Worm (Caenorhabditis elegans) whole organism, L1 larva: ENCODE measurements around the gene K11D12.14.

Experiments used
- C04F5.9 ChIP-seq: sonication (generic microtip); optimal IDR thresholded peaks from 2 replicates; lab custom pipeline; 2016; ENCODE audit warnings: missing genetic modification characterization, missing compliant biosample characterization
- C16A3.4 ChIP-seq: fragments of 150-350 bp; optimal IDR thresholded peaks from 2 replicates; lab custom pipeline; 2014; ENCODE audit warnings: missing biosample characterization, missing genetic modification characterization
- aha-1 ChIP-seq: fragments of 150-350 bp; optimal IDR thresholded peaks from 2 replicates; lab custom pipeline; 2014; ENCODE audit warnings: missing biosample characterization, missing genetic modification characterization
- alr-1 ChIP-seq: fragments of 200-800 bp; sonication (Bioruptor generic); optimal IDR thresholded peaks from 2 replicates; lab custom pipeline; 2018; ENCODE audit warnings: borderline replicate concordance, mild to moderate bottlenecking, missing genetic modification characterization, missing compliant biosample characterization
- aly-2 ChIP-seq: fragments of 150-350 bp; optimal IDR thresholded peaks from 2 replicates; lab custom pipeline; 2014; ENCODE audit warnings: missing biosample characterization, missing genetic modification characterization
- ceh-82 ChIP-seq, 3 experiments: fragments of 150-350 bp in 1 of 3; sonication (generic microtip) in 2 of 3; optimal IDR thresholded peaks; 2 replicates each; lab custom pipeline; 2014 to 2017; ENCODE audit warnings: missing biosample characterization in 3 of 3, missing genetic modification characterization in 3 of 3
- ceh-90 ChIP-seq: sonication (generic microtip); optimal IDR thresholded peaks from 2 replicates; lab custom pipeline; 2016; ENCODE audit warnings: missing genetic modification characterization, missing compliant biosample characterization
- efl-1 ChIP-seq, 4 experiments: fragments of 150-350 bp; optimal IDR thresholded peaks in 3 of 4; peaks in 1 of 4; 1 replicate in 1 of 4; 2 replicates in 3 of 4; lab custom pipeline; 2014; ENCODE audit warnings: missing biosample characterization in 2 of 4, missing genetic modification characterization in 2 of 4, missing genetic modification reagents in 2 of 4
- efl-3 ChIP-seq: fragments of 200-800 bp; sonication (Bioruptor generic); optimal IDR thresholded peaks from 2 replicates; lab custom pipeline; 2018; ENCODE audit warnings: mild to moderate bottlenecking, missing genetic modification characterization, missing compliant biosample characterization
- egl-13 ChIP-seq: sonication (generic microtip); optimal IDR thresholded peaks from 2 replicates; lab custom pipeline; 2016; ENCODE audit warnings: missing genotype, missing genetic modification reagents, missing genetic modification characterization, missing compliant biosample characterization
- elt-2 ChIP-seq: sonication (generic microtip); optimal IDR thresholded peaks from 2 replicates; lab custom pipeline; 2016; ENCODE audit warnings: missing genetic modification characterization, mild to moderate bottlenecking, inconsistent platforms, missing compliant biosample characterization, missing genetic modification reagents
- fkh-10 ChIP-seq: sonication (generic microtip); optimal IDR thresholded peaks from 2 replicates; lab custom pipeline; 2017; ENCODE audit warnings: missing biosample characterization, missing genetic modification reagents, missing genetic modification characterization
- fkh-4 ChIP-seq: sonication (generic microtip); optimal IDR thresholded peaks from 2 replicates; lab custom pipeline; 2016; ENCODE audit warnings: missing compliant biosample characterization, missing genetic modification characterization, borderline replicate concordance
- fkh-8 ChIP-seq: sonication (generic microtip); optimal IDR thresholded peaks from 2 replicates; lab custom pipeline; 2016; ENCODE audit warnings: mild to moderate bottlenecking, missing genetic modification characterization, missing compliant biosample characterization
- fos-1 ChIP-seq: fragments of 150-350 bp; optimal IDR thresholded peaks from 2 replicates; lab custom pipeline; 2014; ENCODE audit warnings: missing biosample characterization, missing genetic modification characterization
- hlh-17 ChIP-seq: fragments of 200-800 bp; sonication (Bioruptor generic); optimal IDR thresholded peaks from 2 replicates; lab custom pipeline; 2018; ENCODE audit warnings: missing genetic modification characterization, mild to moderate bottlenecking, missing compliant biosample characterization, moderate library complexity, borderline replicate concordance
- hpl-2 ChIP-seq: fragments of 150-350 bp; optimal IDR thresholded peaks from 2 replicates; lab custom pipeline; 2014; ENCODE audit warnings: missing biosample characterization, missing genetic modification reagents, missing genetic modification characterization
- jun-1 ChIP-seq: fragments of 150-350 bp; optimal IDR thresholded peaks from 2 replicates; lab custom pipeline; 2014; ENCODE audit warnings: missing biosample characterization, missing genetic modification reagents, missing genetic modification characterization
- lin-13 ChIP-seq: fragments of 150-350 bp; optimal IDR thresholded peaks from 2 replicates; lab custom pipeline; 2014; ENCODE audit warnings: missing biosample characterization, missing genetic modification reagents, missing genetic modification characterization
- lin-14 ChIP-seq: fragments of 200-800 bp; sonication (Bioruptor generic); optimal IDR thresholded peaks from 2 replicates; lab custom pipeline; 2018; ENCODE audit warnings: mild to moderate bottlenecking, missing genetic modification characterization, moderate library complexity, missing compliant biosample characterization
- lin-35 ChIP-seq, 2 experiments: fragments of 150-350 bp; optimal IDR thresholded peaks; 2 replicates each; lab custom pipeline; 2014; ENCODE audit warnings: missing biosample characterization in 2 of 2, missing genetic modification characterization in 2 of 2, missing genetic modification reagents in 2 of 2
- mab-9 ChIP-seq: fragments of 200-800 bp; sonication (Bioruptor generic); IDR thresholded peaks from 2 replicates; pipeline ENCODE4 v1.3.6; 2022; ENCODE audit warnings: missing genetic modification reagents, missing genetic modification characterization, missing compliant biosample characterization
- mdl-1 ChIP-seq, 2 experiments: fragments of 150-350 bp; optimal IDR thresholded peaks; 2 replicates each; lab custom pipeline; 2014 to 2017; ENCODE audit warnings: missing biosample characterization in 2 of 2, missing genetic modification characterization in 2 of 2, inconsistent platforms in 1 of 2
- mef-2 ChIP-seq: fragments of 150-350 bp; optimal IDR thresholded peaks from 2 replicates; lab custom pipeline; 2014; ENCODE audit warnings: missing biosample characterization, missing genetic modification characterization
- mep-1 ChIP-seq: fragments of 150-350 bp; optimal IDR thresholded peaks from 2 replicates; lab custom pipeline; 2014; ENCODE audit warnings: missing biosample characterization, missing genetic modification characterization
- nhr-11 ChIP-seq: fragments of 150-350 bp; optimal IDR thresholded peaks from 2 replicates; lab custom pipeline; 2014; ENCODE audit warnings: missing biosample characterization, missing genetic modification characterization
- nhr-12 ChIP-seq: sonication (generic microtip); optimal IDR thresholded peaks from 2 replicates; lab custom pipeline; 2017; ENCODE audit warnings: missing biosample characterization, missing genetic modification characterization
- nhr-20 ChIP-seq: sonication (generic microtip); optimal IDR thresholded peaks from 2 replicates; lab custom pipeline; 2016; ENCODE audit warnings: mild to moderate bottlenecking, missing genetic modification characterization, missing compliant biosample characterization
- nhr-28 ChIP-seq: fragments of 150-350 bp; optimal IDR thresholded peaks from 2 replicates; lab custom pipeline; 2014; ENCODE audit warnings: missing biosample characterization, missing genetic modification characterization
- nhr-76 ChIP-seq: sonication (generic microtip); optimal IDR thresholded peaks from 2 replicates; lab custom pipeline; 2017; ENCODE audit warnings: missing biosample characterization, missing genetic modification characterization
- nhr-77 ChIP-seq: fragments of 150-350 bp; optimal IDR thresholded peaks from 2 replicates; lab custom pipeline; 2014; ENCODE audit warnings: missing biosample characterization, missing genetic modification characterization
- pqm-1 ChIP-seq: sonication (generic microtip); optimal IDR thresholded peaks from 3 replicates; lab custom pipeline; 2017; ENCODE audit warnings: missing biosample characterization, missing genetic modification characterization
- skn-1 ChIP-seq: fragments of 150-350 bp; optimal IDR thresholded peaks from 2 replicates; lab custom pipeline; 2014; ENCODE audit warnings: missing biosample characterization, missing genetic modification characterization
- sptf-1 ChIP-seq: fragments of 150-350 bp; optimal IDR thresholded peaks from 2 replicates; lab custom pipeline; 2014; ENCODE audit warnings: missing biosample characterization, missing genetic modification characterization
- tlp-1 ChIP-seq: fragments of 150-350 bp; optimal IDR thresholded peaks from 2 replicates; lab custom pipeline; 2014; ENCODE audit warnings: missing biosample characterization, missing genetic modification characterization
- unc-130 ChIP-seq: fragments of 150-350 bp; optimal IDR thresholded peaks from 2 replicates; lab custom pipeline; 2017; ENCODE audit warnings: missing biosample characterization, missing genetic modification characterization, inconsistent platforms
- unc-30 ChIP-seq: sonication (generic microtip); optimal IDR thresholded peaks from 2 replicates; lab custom pipeline; 2017; ENCODE audit warnings: missing biosample characterization, missing genetic modification characterization
- unc-62 ChIP-seq: fragments of 150-350 bp; optimal IDR thresholded peaks from 2 replicates; lab custom pipeline; 2014; ENCODE audit warnings: missing biosample characterization, missing genetic modification reagents, missing genetic modification characterization
- zag-1 ChIP-seq: fragments of 150-350 bp; optimal IDR thresholded peaks from 2 replicates; lab custom pipeline; 2014; ENCODE audit warnings: missing biosample characterization, missing genetic modification characterization
- ztf-4 ChIP-seq: fragments of 150-350 bp; optimal IDR thresholded peaks from 2 replicates; lab custom pipeline; 2014; ENCODE audit warnings: missing biosample characterization, missing genetic modification characterization

Gene K11D12.14

ce11 chrV:5027640-5028039 is 21.8 kb upstream of the K11D12.14 start, which contains the start of gene cpt-4 (continued):
- TF ChIP-seq fkh-8 (tag; lab: Kevin White, UChicago) (no peak), nhr-12 (tag; lab: Kevin White, UChicago) (no peak), hlh-17 (GFP tag; lab: Kevin White, UChicago) (no peak), alr-1 (no peak), fkh-10 (no peak), nhr-20 (no peak), mep-1 (tag; lab: Kevin White, UChicago) (no peak), ceh-90 (tag; lab: Kevin White, UChicago) (no peak), mab-9 (GFP tag; lab: Robert Waterston, UW) (no peak), lin-35 (GFP tag; optimal IDR thresholded peaks at IDR 0.05; lab: Kevin White, UChicago) (peak in 1 of 2 experiments; percentile 10), efl-3 (GFP tag; lab: Kevin White, UChicago) (no peak), C04F5.9 (no peak), nhr-77 (tag; lab: Kevin White, UChicago) (no peak), ztf-4 (tag; lab: Kevin White, UChicago) (no peak), nhr-76 (tag; lab: Kevin White, UChicago) (no peak), zag-1 (tag; lab: Kevin White, UChicago) (no peak), skn-1 (tag; lab: Kevin White, UChicago) (no peak), elt-2 (tag; lab: Kevin White, UChicago) (peak; percentile 79), egl-13 (tag; lab: Kevin White, UChicago) (no peak), fos-1 (no peak), nhr-28 (no peak), lin-13 (no peak), sptf-1 (no peak), tlp-1 (tag; lab: Kevin White, UChicago) (no peak), fkh-4 (tag; lab: Kevin White, UChicago) (no peak)

- TF ChIP-seq elt-2 (tag; lab: Kevin White, UChicago) = peak; percentile 66
- TF ChIP-seq lin-14 (GFP tag; lab: Kevin White, UChicago) = peak; percentile 18
- no peak for TF ChIP-seq efl-1 (optimal IDR thresholded peaks at IDR 0.05; lab: Kevin White, UChicago)
- TF ChIP-seq efl-1 (GFP tag; optimal IDR thresholded peaks at IDR 0.05 in 1 of 2; lab: Kevin White, UChicago) = peak in 1 of 2 experiments; percentile 83
- TF ChIP-seq nhr-11 (tag; lab: Kevin White, UChicago) = no peak
- no peak for TF ChIP-seq unc-62 (GFP tag; lab: Kevin White, UChicago)
Observed at ce11 chrV:5030212-5030611, 19.2 kb upstream of the K11D12.14 start.

ce11 chrV:5030715-5031114 is 18.7 kb upstream of the K11D12.14 start, which contains the start of gene swt-7:
Gene swt-7, minus strand, starts transcription at chrV:5030815.
- TF ChIP-seq skn-1 (tag; lab: Kevin White, UChicago) = no peak
- TF ChIP-seq unc-30 (tag; lab: Kevin White, UChicago) = no peak
- no peak for TF ChIP-seq C16A3.4 (tag; lab: Kevin White, UChicago)
- TF ChIP-seq ceh-82 (tag; optimal IDR thresholded peaks at IDR 0.05; lab: Kevin White, UChicago) = no peak
- TF ChIP-seq aly-2 (tag; lab: Kevin White, UChicago) = no peak
- TF ChIP-seq pqm-1 = no peak
- no peak for TF ChIP-seq mdl-1 (tag; optimal IDR thresholded peaks at IDR 0.05; lab: Kevin White, UChicago)
- TF ChIP-seq hpl-2 = no peak
- no peak for TF ChIP-seq ceh-90 (tag; lab: Kevin White, UChicago)
- no peak for TF ChIP-seq unc-130 (tag; lab: Kevin White, UChicago)
- TF ChIP-seq aha-1 (tag; lab: Kevin White, UChicago) = no peak
- TF ChIP-seq jun-1 (tag; lab: Kevin White, UChicago) = no peak
- TF ChIP-seq mef-2 (tag; lab: Kevin White, UChicago) = no peak
- TF ChIP-seq lin-14 (GFP tag; lab: Kevin White, UChicago) = no peak
- TF ChIP-seq lin-13 = no peak
- TF ChIP-seq mep-1 (tag; lab: Kevin White, UChicago) = no peak
- no peak for TF ChIP-seq nhr-20
- TF ChIP-seq, all 84 proteins: peak for 0
